Fruit fly (Drosophila melanogaster): ENCODE data around the gene CG1273.

DNA sequence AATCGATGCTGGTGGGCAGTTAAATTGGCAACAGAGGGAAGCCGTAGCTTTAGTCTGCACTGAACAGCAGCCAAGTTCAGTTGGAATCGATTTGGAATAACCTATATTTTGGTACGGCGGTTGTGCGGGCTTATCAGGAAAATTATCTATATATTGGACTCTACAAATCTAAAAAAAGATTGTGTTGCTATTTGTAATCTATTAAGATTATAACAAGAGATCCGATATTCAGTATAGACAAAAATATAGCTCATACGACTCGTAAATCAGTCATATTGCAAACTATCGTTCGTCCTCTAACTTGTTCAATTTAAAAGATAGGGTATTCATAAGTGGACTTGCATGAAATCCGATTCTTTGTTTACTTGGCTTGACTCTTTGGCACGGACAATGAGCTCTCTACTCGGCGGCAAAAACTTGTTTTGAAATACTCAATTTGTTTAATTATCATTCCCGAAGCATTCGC is 25.1 kb downstream of the CG1273 start, which contains the start of gene Hexo1:
- TF ChIP-seq CG14655 (GFP tag; optimal IDR thresholded peaks at IDR 0.05) (no peak), CG13204 (GFP tag; optimal IDR thresholded peaks at IDR 0.05) (no peak), CG12605 (GFP tag; IDR thresholded peaks at IDR 0.05) (peak; percentile 58; the same call in 1 of the 2 replicates), EcR (GFP tag; optimal IDR thresholded peaks at IDR 0.05) (peak; percentile 95), CG32121 (GFP tag; IDR thresholded peaks at IDR 0.05) (peak; percentile 38; the same call in 1 of the 2 replicates), CG8159 (tag; optimal IDR thresholded peaks at IDR 0.05) (peak; percentile 68), Pif1A (GFP tag; optimal IDR thresholded peaks at IDR 0.05) (no peak)
